Worm (Caenorhabditis elegans) whole organism, mixed stage, embryonic: ENCODE results near the gene arx-3.

Experiments used
- M03D4.4 ChIP-seq: sonication (generic microtip); optimal IDR thresholded peaks from 2 replicates; lab custom pipeline; 2017; ENCODE audit warnings: mild to moderate bottlenecking, missing genetic modification characterization, missing compliant biosample characterization
- bed-3 ChIP-seq: fragments of 200-800 bp; sonication (Bioruptor generic); optimal IDR thresholded peaks from 3 replicates; lab custom pipeline; 2018; ENCODE audit warnings: mild to moderate bottlenecking, missing genetic modification characterization, moderate library complexity, missing compliant biosample characterization
- blmp-1 ChIP-seq: fragments of 150-350 bp; optimal IDR thresholded peaks from 2 replicates; lab custom pipeline; 2014; ENCODE audit warnings: missing biosample characterization, missing genetic modification characterization
- ceh-39 ChIP-seq: fragments of 150-350 bp; optimal IDR thresholded peaks from 2 replicates; lab custom pipeline; 2014; ENCODE audit warnings: missing biosample characterization, missing genetic modification characterization
- ceh-43 ChIP-seq: fragments of 200-800 bp; sonication (Bioruptor generic); optimal IDR thresholded peaks from 2 replicates; lab custom pipeline; 2018; ENCODE audit warnings: mild to moderate bottlenecking, missing genetic modification characterization, moderate library complexity, missing compliant biosample characterization
- ceh-83 ChIP-seq: fragments of 200-800 bp; sonication (Bioruptor generic); optimal IDR thresholded peaks from 2 replicates; lab custom pipeline; 2018; ENCODE audit warnings: mild to moderate bottlenecking, missing genetic modification characterization, missing compliant biosample characterization
- ces-1 ChIP-seq: fragments of 150-350 bp; optimal IDR thresholded peaks from 2 replicates; lab custom pipeline; 2014; ENCODE audit warnings: missing biosample characterization, missing genetic modification reagents, missing genetic modification characterization
- cnd-1 ChIP-seq: fragments of 200-800 bp; sonication (Bioruptor generic); optimal IDR thresholded peaks from 2 replicates; lab custom pipeline; 2018; ENCODE audit warnings: mild to moderate bottlenecking, missing genetic modification characterization, missing compliant biosample characterization
- drap-1 ChIP-seq: fragments of 200-800 bp; sonication (Bioruptor generic); optimal IDR thresholded peaks from 3 replicates; lab custom pipeline; 2018; ENCODE audit warnings: mild to moderate bottlenecking, missing genetic modification characterization, missing compliant biosample characterization
- elt-1 ChIP-seq: sonication (generic microtip); optimal IDR thresholded peaks from 2 replicates; lab custom pipeline; 2017; ENCODE audit warnings: missing genetic modification characterization, mild to moderate bottlenecking, missing compliant biosample characterization, antibody characterized with exemption, moderate library complexity, borderline replicate concordance; ENCODE audit not compliant: insufficient read depth
- elt-3 ChIP-seq: fragments of 150-350 bp; optimal IDR thresholded peaks from 2 replicates; lab custom pipeline; 2014; ENCODE audit warnings: missing biosample characterization, missing genetic modification characterization
- flh-1 ChIP-seq: fragments of 200-800 bp; sonication (Bioruptor generic); optimal IDR thresholded peaks from 2 replicates; lab custom pipeline; 2018; ENCODE audit warnings: mild to moderate bottlenecking, missing genetic modification characterization, moderate library complexity, missing compliant biosample characterization
- ham-2 ChIP-seq: fragments of 200-800 bp; sonication (Bioruptor generic); optimal IDR thresholded peaks from 2 replicates; lab custom pipeline; 2018; ENCODE audit warnings: mild to moderate bottlenecking, missing genetic modification characterization, missing compliant biosample characterization
- hlh-1 ChIP-seq: fragments of 150-350 bp; optimal IDR thresholded peaks from 2 replicates; lab custom pipeline; 2014; ENCODE audit warnings: missing biosample characterization, missing genetic modification reagents, missing genetic modification characterization
- lin-13 ChIP-seq: fragments of 150-350 bp; optimal IDR thresholded peaks from 2 replicates; lab custom pipeline; 2014; ENCODE audit warnings: missing biosample characterization, missing genetic modification characterization
- lin-32 ChIP-seq: fragments of 200-800 bp; sonication (Bioruptor generic); optimal IDR thresholded peaks from 2 replicates; lab custom pipeline; 2018; ENCODE audit warnings: mild to moderate bottlenecking, missing genetic modification characterization, missing compliant biosample characterization
- lsy-2 ChIP-seq: fragments of 150-350 bp; optimal IDR thresholded peaks from 2 replicates; lab custom pipeline; 2014; ENCODE audit warnings: missing biosample characterization, missing genetic modification characterization
- mab-5 ChIP-seq: fragments of 150-350 bp; optimal IDR thresholded peaks from 2 replicates; lab custom pipeline; 2014; ENCODE audit warnings: missing biosample characterization, missing genetic modification characterization
- mep-1 ChIP-seq: fragments of 150-350 bp; optimal IDR thresholded peaks from 2 replicates; lab custom pipeline; 2017; ENCODE audit warnings: missing biosample characterization, missing genetic modification reagents, missing genetic modification characterization, inconsistent platforms
- mls-2 ChIP-seq: sonication (generic microtip); optimal IDR thresholded peaks from 2 replicates; lab custom pipeline; 2016; ENCODE audit warnings: mild to moderate bottlenecking, missing genetic modification characterization, moderate library complexity, missing compliant biosample characterization
- nhr-12 ChIP-seq: fragments of 150-350 bp; optimal IDR thresholded peaks from 2 replicates; lab custom pipeline; 2014; ENCODE audit warnings: missing biosample characterization, missing genetic modification characterization
- nhr-2 ChIP-seq: fragments of 150-350 bp; optimal IDR thresholded peaks from 2 replicates; lab custom pipeline; 2014; ENCODE audit warnings: missing biosample characterization, missing genetic modification characterization
- nhr-237 ChIP-seq: fragments of 150-350 bp; optimal IDR thresholded peaks from 2 replicates; lab custom pipeline; 2014; ENCODE audit warnings: missing biosample characterization, missing genetic modification characterization
- nhr-28 ChIP-seq: fragments of 150-350 bp; optimal IDR thresholded peaks from 2 replicates; lab custom pipeline; 2014; ENCODE audit warnings: missing biosample characterization, missing genetic modification characterization
- nhr-76 ChIP-seq: sonication (generic microtip); optimal IDR thresholded peaks from 2 replicates; lab custom pipeline; 2017; ENCODE audit warnings: missing biosample characterization, missing genetic modification characterization
- pha-4 ChIP-seq: fragments of 150-350 bp; optimal IDR thresholded peaks from 2 replicates; lab custom pipeline; 2018; ENCODE audit warnings: missing biosample characterization, missing genetic modification reagents, missing genetic modification characterization
- sem-2 ChIP-seq: fragments of 200-800 bp; sonication (Bioruptor generic); optimal IDR thresholded peaks from 2 replicates; lab custom pipeline; 2018; ENCODE audit warnings: mild to moderate bottlenecking, missing genetic modification characterization, missing compliant biosample characterization
- snpc-4 ChIP-seq: fragments of 150-350 bp; optimal IDR thresholded peaks from 2 replicates; lab custom pipeline; 2014; ENCODE audit warnings: missing biosample characterization, missing genetic modification characterization
- sptf-1 ChIP-seq: sonication (generic microtip); optimal IDR thresholded peaks from 2 replicates; lab custom pipeline; 2017; ENCODE audit warnings: mild to moderate bottlenecking, missing genetic modification characterization, moderate library complexity, missing compliant biosample characterization
- tbx-8 ChIP-seq: fragments of 200-800 bp; sonication (Bioruptor generic); optimal IDR thresholded peaks from 2 replicates; lab custom pipeline; 2018; ENCODE audit warnings: mild to moderate bottlenecking, missing genetic modification characterization, moderate library complexity, missing compliant biosample characterization
- unc-120 ChIP-seq: sonication (generic microtip); optimal IDR thresholded peaks from 2 replicates; lab custom pipeline; 2017; ENCODE audit warnings: missing genetic modification characterization, missing compliant biosample characterization; ENCODE audit not compliant: poor library complexity, severe bottlenecking
- unc-39 ChIP-seq: fragments of 150-350 bp; optimal IDR thresholded peaks from 2 replicates; lab custom pipeline; 2014; ENCODE audit warnings: missing biosample characterization, missing genetic modification characterization
- unc-62 ChIP-seq: fragments of 150-350 bp; optimal IDR thresholded peaks from 2 replicates; lab custom pipeline; 2014; ENCODE audit warnings: missing biosample characterization, missing genetic modification reagents, missing genetic modification characterization
- zip-8 ChIP-seq: fragments of 150-350 bp; optimal IDR thresholded peaks from 2 replicates; lab custom pipeline; 2014; ENCODE audit warnings: missing biosample characterization, missing genetic modification characterization
- ztf-11 ChIP-seq: fragments of 150-350 bp; optimal IDR thresholded peaks from 2 replicates; lab custom pipeline; 2014; ENCODE audit warnings: missing biosample characterization, missing genetic modification characterization

arx-3 gene

ce11 chrIII:12058429-12058828 lies at the start of gene arx-3:
arx-3 (minus strand) TSS chrIII:12058458.
- TF ChIP-seq nhr-2 (tag; lab: Kevin White, UChicago) (no peak), unc-39 (tag; lab: Kevin White, UChicago) (no peak), sptf-1 (tag; lab: Kevin White, UChicago) (no peak), mls-2 (tag; lab: Kevin White, UChicago) (no peak), hlh-1 (tag; lab: Kevin White, UChicago) (no peak), M03D4.4 (tag; lab: Kevin White, UChicago) (no peak), nhr-12 (tag; lab: Kevin White, UChicago) (no peak), pha-4 (tag; lab: Kevin White, UChicago) (no peak), ceh-39 (tag; lab: Kevin White, UChicago) (no peak), zip-8 (no peak), unc-120 (no peak), ceh-83 (no peak), drap-1 (no peak), blmp-1 (tag; lab: Kevin White, UChicago) (no peak), elt-3 (no peak), ces-1 (GFP tag; lab: Kevin White, UChicago) (peak; percentile 91), tbx-8 (GFP tag; lab: Kevin White, UChicago) (no peak), mep-1 (tag; lab: Kevin White, UChicago) (peak; percentile 41), unc-62 (GFP tag; lab: Kevin White, UChicago) (no peak), flh-1 (GFP tag; lab: Kevin White, UChicago) (no peak), bed-3 (GFP tag; lab: Kevin White, UChicago) (no peak), mab-5 (tag; lab: Kevin White, UChicago) (no peak), lsy-2 (peak; percentile 26), nhr-76 (no peak), elt-1 (tag; lab: Kevin White, UChicago) (no peak), lin-13 (tag; lab: Kevin White, UChicago) (peak; percentile 16), sem-2 (GFP tag; lab: Kevin White, UChicago) (no peak), lin-32 (GFP tag; lab: Kevin White, UChicago) (no peak), nhr-237 (tag; lab: Kevin White, UChicago) (no peak), ham-2 (GFP tag; lab: Kevin White, UChicago) (peak; percentile 9), nhr-28 (tag; lab: Kevin White, UChicago) (no peak), snpc-4 (tag; lab: Kevin White, UChicago) (no peak), ceh-43 (GFP tag; lab: Kevin White, UChicago) (peak; percentile 13), ztf-11 (tag; lab: Kevin White, UChicago) (no peak), cnd-1 (tag; lab: Kevin White, UChicago) (no peak)

DNA sequence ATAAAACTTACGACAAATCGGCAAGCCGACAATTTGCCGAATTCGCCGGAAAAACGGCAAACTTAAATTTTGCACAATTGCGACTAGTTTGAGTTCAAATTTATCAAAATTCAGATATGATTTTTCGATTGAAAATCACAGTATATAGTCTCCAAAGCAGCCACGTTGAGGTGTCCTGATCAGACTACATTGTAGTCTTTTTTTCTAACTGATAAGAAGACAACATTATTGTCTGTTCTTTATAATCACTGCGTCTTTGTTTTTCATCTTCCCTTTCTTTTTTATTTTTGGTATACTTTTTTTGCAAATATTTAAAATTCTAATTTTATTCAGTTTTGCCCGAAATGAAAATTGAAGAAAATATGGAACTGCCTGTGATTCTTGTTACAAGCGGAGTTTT lies 49.2 kb upstream of the arx-3 start, which contains the start of the genes cest-12 and lonp-2:
Gene cest-12 (minus strand): TSS at position 101 of the 400 bp plus-strand sequence.
Gene lonp-2 (plus strand): TSS at position 334 of the 400 bp plus-strand sequence.
- no peak for TF ChIP-seq unc-120

- TF ChIP-seq pha-4 (tag; lab: Kevin White, UChicago), result no peak
- no peak for TF ChIP-seq ceh-39 (tag; lab: Kevin White, UChicago)
- no peak for TF ChIP-seq ceh-43 (GFP tag; lab: Kevin White, UChicago)
- TF ChIP-seq sem-2 (GFP tag; lab: Kevin White, UChicago), result no peak
- TF ChIP-seq elt-1 (tag; lab: Kevin White, UChicago), result no peak
- TF ChIP-seq M03D4.4 (tag; lab: Kevin White, UChicago), result no peak
- no peak for TF ChIP-seq ham-2 (GFP tag; lab: Kevin White, UChicago)
- TF ChIP-seq sptf-1 (tag; lab: Kevin White, UChicago), result no peak
- TF ChIP-seq nhr-76, result no peak
- TF ChIP-seq ztf-11 (tag; lab: Kevin White, UChicago), result no peak
- no peak for TF ChIP-seq lin-32 (GFP tag; lab: Kevin White, UChicago)
These were observed 36.0 kb upstream of the arx-3 start for ce11 chrIII:12094158-12094856.
